Worm (Caenorhabditis elegans): ENCODE measurements around the gene C12D8.21.
A peak's percentile ranks its signal among the peaks of the same experiment; 100 is the strongest.

DNA sequence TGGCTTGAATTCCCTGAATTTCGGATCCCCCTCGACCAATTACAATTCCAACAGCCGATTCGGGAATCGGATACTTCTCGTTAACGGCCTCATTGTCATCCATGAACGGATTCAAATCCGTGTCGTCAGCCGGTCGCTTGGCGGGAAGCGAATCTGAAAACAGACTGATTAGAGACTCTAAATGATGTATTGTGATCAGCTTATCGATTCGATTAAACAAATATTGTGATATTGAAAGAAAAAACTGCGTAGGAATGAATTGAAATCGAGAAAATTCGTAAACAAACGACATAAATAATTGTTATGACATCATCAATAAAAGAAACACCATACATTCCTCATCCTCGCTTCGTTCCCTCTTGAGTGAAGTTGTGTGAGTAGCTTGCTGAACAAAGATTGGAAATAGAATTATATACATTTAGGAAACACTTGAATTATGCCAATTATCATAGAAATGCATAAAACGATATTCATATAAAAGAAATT is 3.0 kb downstream of the C12D8.21 start:
- TF ChIP-seq unc-130 (GFP tag; optimal IDR thresholded peaks at IDR 0.05) (no peak), hrde-1 (tag; optimal IDR thresholded peaks at IDR 0.05; ENCODE audit: borderline replicate concordance) (peak; percentile 77), K11D2.4 (GFP tag; IDR thresholded peaks at IDR 0.05) (no peak), F22D6.2 (tag; optimal IDR thresholded peaks at IDR 0.05) (no peak), attf-6 (GFP tag; IDR thresholded peaks at IDR 0.05) (peak; percentile 73; the same call in 1 of the 2 replicates), ceh-100 (GFP tag; IDR thresholded peaks at IDR 0.05) (no peak), B0035.1 (tag; optimal IDR thresholded peaks at IDR 0.05) (peak; percentile 10), aptf-2 (GFP tag; conservative IDR thresholded peaks at IDR 0.05) (no peak), ceh-40 (GFP tag; IDR thresholded peaks at IDR 0.05) (no peak)

Data from whole organism, young adult.